Worm (Caenorhabditis elegans) whole organism, midembryonic: ENCODE measurements around the gene Y62H9A.15.

Source experiments
- T22C8.4 ChIP-seq: fragments of 200-800 bp; sonication (Bioruptor generic); IDR thresholded peaks from 2 replicates; pipeline ENCODE4 v1.3.6; 2022; ENCODE audit warnings: missing genetic modification characterization, missing compliant biosample characterization
- cog-1 ChIP-seq: sonication (generic microtip); optimal IDR thresholded peaks from 2 replicates; lab custom pipeline; 2016; ENCODE audit warnings: missing genetic modification characterization, missing compliant biosample characterization
- flt-1 ChIP-seq: fragments of 200-800 bp; sonication (Bioruptor generic); IDR thresholded peaks from 2 replicates; pipeline ENCODE4 v1.3.6; 2022; ENCODE audit warnings: missing genetic modification characterization, missing compliant biosample characterization
- klf-2 ChIP-seq: fragments of 200-800 bp; sonication (Bioruptor generic); conservative IDR thresholded peaks from 2 replicates; pipeline ENCODE4 v1.3.6; 2022; ENCODE audit warnings: missing genetic modification reagents, missing genetic modification characterization, missing compliant biosample characterization
- med-1 ChIP-seq: sonication (generic microtip); optimal IDR thresholded peaks from 2 replicates; lab custom pipeline; 2017; ENCODE audit warnings: missing genetic modification characterization, mild to moderate bottlenecking, missing compliant biosample characterization, antibody characterized with exemption, missing genetic modification reagents; ENCODE audit not compliant: insufficient read depth
- ref-1 ChIP-seq: fragments of 200-800 bp; sonication (Bioruptor generic); conservative IDR thresholded peaks from 2 replicates; pipeline ENCODE4 v1.3.6; 2022; ENCODE audit warnings: missing genetic modification reagents, missing genetic modification characterization, missing compliant biosample characterization
- tab-1 ChIP-seq: fragments of 200-800 bp; sonication (Bioruptor generic); IDR thresholded peaks from 2 replicates; pipeline ENCODE4 v1.3.6; 2022; ENCODE audit warnings: missing genetic modification characterization, missing compliant biosample characterization
- ztf-23 ChIP-seq: fragments of 200-800 bp; sonication (Bioruptor generic); IDR thresholded peaks from 2 replicates; pipeline ENCODE4 v1.3.6; 2022; ENCODE audit warnings: missing genetic modification reagents, missing genetic modification characterization, missing compliant biosample characterization
- ztf-29 ChIP-seq: fragments of 200-800 bp; sonication (Bioruptor generic); IDR thresholded peaks from 2 replicates; pipeline ENCODE4 v1.3.6; 2022; ENCODE audit warnings: missing genetic modification reagents, missing genetic modification characterization, missing compliant biosample characterization

- TF ChIP-seq flt-1 (GFP tag; lab: Robert Waterston, UW), result no peak
- TF ChIP-seq klf-2, result no peak
- TF ChIP-seq tab-1 (GFP tag; lab: Robert Waterston, UW), result no peak
- no peak for TF ChIP-seq med-1
- no peak; the same call in none of the 2 replicates for TF ChIP-seq T22C8.4 (GFP tag; lab: Robert Waterston, UW)
- TF ChIP-seq ref-1 (GFP tag; lab: Robert Waterston, UW), result no peak
- no peak for TF ChIP-seq cog-1 (tag; lab: Kevin White, UChicago)
- TF ChIP-seq ztf-29 (GFP tag; lab: Robert Waterston, UW), result no peak
- TF ChIP-seq ztf-23 (GFP tag; lab: Robert Waterston, UW), result no peak
These were observed 10.9 kb downstream of the Y62H9A.15 start for ce11 chrX:11899031-11899430.
